Fruit fly (Drosophila melanogaster) whole organism: Measurements from ENCODE around the gene CG31176.

Experiments used
- CG8478 ChIP-seq: fragments of >200 bp; optimal IDR thresholded peaks from 2 replicates; lab custom pipeline; 2018; ENCODE audit warnings: inconsistent platforms
- Dll ChIP-seq: fragments of >200 bp; optimal IDR thresholded peaks from 2 replicates; lab custom pipeline; 2017
- EcR ChIP-seq, 2 experiments: fragments of >200 bp; optimal IDR thresholded peaks; 2 replicates each; lab custom pipeline; 2017; ENCODE audit warnings: missing biosample characterization in 2 of 2, missing genetic modification characterization in 2 of 2, missing genetic modification reagents in 2 of 2
- pan ChIP-seq: fragments of >200 bp; optimal IDR thresholded peaks from 2 replicates; lab custom pipeline; 2017
- psq ChIP-seq: fragments of >200 bp; optimal IDR thresholded peaks from 2 replicates; lab custom pipeline; 2017
- usp ChIP-seq: fragments of >200 bp; optimal IDR thresholded peaks from 2 replicates; lab custom pipeline; 2017; ENCODE audit warnings: missing biosample characterization, missing genetic modification characterization, mixed read lengths

CG31176 gene

dm6 chr3R:21649823-21650499 lies 69.5 kb downstream of the CG31176 start:
- TF ChIP-seq EcR (GFP tag; optimal IDR thresholded peaks at IDR 0.05; lab: Kevin White, UChicago) (no peak), Dll (lab: Kevin White, UChicago) (no peak), CG8478 (lab: Kevin White, UChicago) (no peak), psq (lab: Kevin White, UChicago) (no peak), usp (GFP tag; lab: Kevin White, UChicago) (no peak), pan (lab: Kevin White, UChicago) (no peak)

dm6 chr3R:21649053-21649821 lies 70.2 kb downstream of the CG31176 start:
- TF ChIP-seq EcR (GFP tag; optimal IDR thresholded peaks at IDR 0.05; lab: Kevin White, UChicago) (no peak), pan (lab: Kevin White, UChicago) (peak; percentile 74), usp (GFP tag; lab: Kevin White, UChicago) (no peak)

dm6 chr3R:21648460-21648859 lies 71.0 kb downstream of the CG31176 start:
- no peak for TF ChIP-seq CG8478 (lab: Kevin White, UChicago)
- no peak for TF ChIP-seq EcR (GFP tag; optimal IDR thresholded peaks at IDR 0.05; lab: Kevin White, UChicago)

- no peak for TF ChIP-seq EcR (GFP tag; optimal IDR thresholded peaks at IDR 0.05; lab: Kevin White, UChicago)
These were observed 73.4 kb downstream of the CG31176 start for dm6 chr3R:21645904-21646664.

- TF ChIP-seq pan (lab: Kevin White, UChicago) (no peak), Dll (lab: Kevin White, UChicago) (no peak)
These were observed 75.2 kb downstream of the CG31176 start for dm6 chr3R:21644222-21644621.

dm6 chr3R:21643197-21643596 lies 76.3 kb downstream of the CG31176 start:
- TF ChIP-seq pan (lab: Kevin White, UChicago) (no peak), CG8478 (lab: Kevin White, UChicago) (no peak), EcR (GFP tag; optimal IDR thresholded peaks at IDR 0.05; lab: Kevin White, UChicago) (no peak), psq (lab: Kevin White, UChicago) (no peak), Dll (lab: Kevin White, UChicago) (no peak), usp (GFP tag; lab: Kevin White, UChicago) (no peak)

dm6 chr3R:21642301-21642700 lies 77.2 kb downstream of the CG31176 start:
- no peak for TF ChIP-seq pan (lab: Kevin White, UChicago)
- no peak for TF ChIP-seq EcR (GFP tag; optimal IDR thresholded peaks at IDR 0.05; lab: Kevin White, UChicago)
- TF ChIP-seq Dll (lab: Kevin White, UChicago), result no peak
- no peak for TF ChIP-seq CG8478 (lab: Kevin White, UChicago)
- TF ChIP-seq usp (GFP tag; lab: Kevin White, UChicago), result no peak
- TF ChIP-seq psq (lab: Kevin White, UChicago), result no peak

dm6 chr3R:21641517-21642137 lies 77.8 kb downstream of the CG31176 start:
- TF ChIP-seq Dll (lab: Kevin White, UChicago), result no peak
- no peak for TF ChIP-seq EcR (GFP tag; optimal IDR thresholded peaks at IDR 0.05; lab: Kevin White, UChicago)
- TF ChIP-seq pan (lab: Kevin White, UChicago), result no peak
- no peak for TF ChIP-seq CG8478 (lab: Kevin White, UChicago)
- no peak for TF ChIP-seq usp (GFP tag; lab: Kevin White, UChicago)
- no peak for TF ChIP-seq psq (lab: Kevin White, UChicago)

dm6 chr3R:21640337-21640994 lies 79.0 kb downstream of the CG31176 start:
- no peak for TF ChIP-seq Dll (lab: Kevin White, UChicago)
- no peak for TF ChIP-seq pan (lab: Kevin White, UChicago)

- TF ChIP-seq EcR (GFP tag; optimal IDR thresholded peaks at IDR 0.05; lab: Kevin White, UChicago) (no peak), pan (lab: Kevin White, UChicago) (no peak), CG8478 (lab: Kevin White, UChicago) (no peak), Dll (lab: Kevin White, UChicago) (no peak), psq (lab: Kevin White, UChicago) (no peak), usp (GFP tag; lab: Kevin White, UChicago) (no peak)
These were observed 81.0 kb downstream of the CG31176 start for dm6 chr3R:21638437-21638836.

- TF ChIP-seq psq (lab: Kevin White, UChicago) (no peak), EcR (GFP tag; optimal IDR thresholded peaks at IDR 0.05; lab: Kevin White, UChicago) (peak in 1 of 2 experiments; percentile 47)
These were observed 82.5 kb downstream of the CG31176 start for dm6 chr3R:21636867-21637481.
